Worm (Caenorhabditis elegans): ENCODE data around the gene Y43F8C.23.
A peak's percentile ranks its signal among the peaks of the same experiment; 100 is the strongest.

DNA sequence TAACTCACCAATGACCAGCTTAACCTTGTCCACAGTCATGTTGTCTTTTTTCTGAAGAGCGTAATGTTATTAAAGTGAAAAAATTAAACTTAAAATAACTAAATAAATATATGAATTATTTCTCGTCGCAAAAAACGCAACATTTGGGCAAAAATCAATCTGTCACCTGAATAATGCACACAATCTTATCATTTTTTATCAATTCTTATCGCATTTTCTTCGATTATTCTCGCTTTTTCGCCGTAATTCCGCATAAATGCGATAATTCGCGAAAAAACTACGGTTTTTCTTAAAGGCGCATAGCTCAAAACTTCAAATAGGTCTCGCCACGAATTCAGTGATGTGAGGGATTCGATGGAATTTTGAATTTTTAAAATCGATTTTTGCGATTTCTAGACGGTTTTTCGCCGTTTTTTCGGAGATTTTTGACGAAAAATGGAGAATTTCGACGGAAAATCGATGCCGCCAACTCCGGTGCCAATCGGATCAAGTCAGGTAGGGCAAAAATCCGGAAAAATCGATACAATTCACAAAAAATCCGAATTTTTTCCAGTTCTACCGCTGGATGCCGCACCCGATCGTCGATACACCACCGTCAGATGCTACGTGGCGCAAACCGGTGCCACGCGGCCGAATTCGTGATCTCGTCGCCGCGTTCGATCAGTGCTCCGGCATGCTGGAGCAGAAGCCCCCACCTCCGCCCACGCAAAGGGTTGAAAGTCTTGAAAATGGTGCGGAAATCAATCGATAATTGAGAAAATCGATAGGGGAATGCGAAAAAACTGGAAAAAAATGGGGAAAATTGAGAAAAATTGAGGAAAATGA, 14.0 kb downstream of the Y43F8C.23 start, which contains the start of the genes Y43F8C.13 and ani-3:
- TF ChIP-seq ztf-4 (tag; optimal IDR thresholded peaks at IDR 0.05) (no peak), fos-1 (tag; optimal IDR thresholded peaks at IDR 0.05) (peak; percentile 80), mdl-1 (tag; optimal IDR thresholded peaks at IDR 0.05) (no peak), snpc-4 (tag; optimal IDR thresholded peaks at IDR 0.05) (no peak), crh-2 (tag; optimal IDR thresholded peaks at IDR 0.05) (no peak), aly-2 (tag; optimal IDR thresholded peaks at IDR 0.05) (no peak), lin-39 (tag; optimal IDR thresholded peaks at IDR 0.05) (no peak), elt-1 (tag; optimal IDR thresholded peaks at IDR 0.05) (no peak), skn-1 (tag; optimal IDR thresholded peaks at IDR 0.05) (no peak), unc-39 (tag; optimal IDR thresholded peaks at IDR 0.05) (no peak), ama-1 (optimal IDR thresholded peaks at IDR 0.05) (no peak), nhr-11 (tag; optimal IDR thresholded peaks at IDR 0.05) (no peak), nhr-237 (tag; optimal IDR thresholded peaks at IDR 0.05) (no peak)

All from whole organism, L2 larva.